Worm (Caenorhabditis elegans) whole organism, L2 larva: ENCODE measurements around the gene flp-1.

Source experiments
- F13H6.1 ChIP-seq: sonication (generic microtip); optimal IDR thresholded peaks from 2 replicates; lab custom pipeline; 2016; ENCODE audit warnings: missing genetic modification characterization, missing compliant biosample characterization
- elt-1 ChIP-seq: fragments of 150-350 bp; optimal IDR thresholded peaks from 2 replicates; lab custom pipeline; 2014; ENCODE audit warnings: missing biosample characterization, missing genetic modification characterization
- skn-1 ChIP-seq: sonication (generic microtip); optimal IDR thresholded peaks from 2 replicates; lab custom pipeline; 2017; ENCODE audit warnings: missing biosample characterization, missing genetic modification characterization

- TF ChIP-seq elt-1 (tag; lab: Kevin White, UChicago) (no peak), skn-1 (tag; lab: Kevin White, UChicago) (no peak), F13H6.1 (tag; lab: Kevin White, UChicago) (no peak)
Measured at ce11 chrIV:9154263-9154662, 9.8 kb downstream of the flp-1 start, which contains the start of gene F23B2.10.
